Worm (Caenorhabditis elegans) whole organism, young adult: ENCODE results near the gene ZC53.2.

ENCODE experiments used
- B0019.2 ChIP-seq: fragments of 200-800 bp; sonication (Bioruptor generic); conservative IDR thresholded peaks from 2 replicates; pipeline ENCODE4 v1.3.6; 2022; ENCODE audit warnings: missing genetic modification reagents, missing genetic modification characterization, missing compliant biosample characterization
- B0261.1 ChIP-seq: sonication (generic microtip); optimal IDR thresholded peaks from 2 replicates; lab custom pipeline; 2016; ENCODE audit warnings: mild to moderate bottlenecking, missing genetic modification characterization, moderate library complexity, missing compliant biosample characterization
- C17E4.6 ChIP-seq: fragments of 200-800 bp; sonication (Bioruptor generic); IDR thresholded peaks from 2 replicates; pipeline ENCODE4 v1.3.6; 2022; ENCODE audit warnings: missing genetic modification reagents, missing genetic modification characterization, missing compliant biosample characterization
- F22D6.2 ChIP-seq: sonication (generic microtip); optimal IDR thresholded peaks from 2 replicates; lab custom pipeline; 2016; ENCODE audit warnings: mild to moderate bottlenecking, missing genetic modification characterization, missing compliant biosample characterization
- F33H1.4 ChIP-seq: fragments of 200-800 bp; sonication (Bioruptor generic); IDR thresholded peaks from 2 replicates; pipeline ENCODE4 v1.3.6; 2022; ENCODE audit warnings: missing genetic modification reagents, missing genetic modification characterization, missing compliant biosample characterization
- F39B2.1 ChIP-seq: fragments of 200-800 bp; sonication (Bioruptor generic); IDR thresholded peaks from 2 replicates; pipeline ENCODE4 v1.3.6; 2022; ENCODE audit warnings: missing genetic modification reagents, missing genetic modification characterization, missing compliant biosample characterization
- F57A8.1 ChIP-seq: fragments of 200-800 bp; sonication (Bioruptor generic); optimal IDR thresholded peaks from 2 replicates; lab custom pipeline; 2018; ENCODE audit warnings: mild to moderate bottlenecking, missing genetic modification characterization, moderate library complexity, missing compliant biosample characterization
- F57C9.4 ChIP-seq: sonication (generic microtip); optimal IDR thresholded peaks from 2 replicates; lab custom pipeline; 2017; ENCODE audit warnings: mild to moderate bottlenecking, missing genetic modification characterization, missing compliant biosample characterization
- T07F8.4 ChIP-seq: sonication (generic microtip); optimal IDR thresholded peaks from 2 replicates; lab custom pipeline; 2016; ENCODE audit warnings: mild to moderate bottlenecking, missing genetic modification characterization, moderate library complexity, missing compliant biosample characterization
- Y53F4B.3 ChIP-seq: fragments of 200-800 bp; sonication (Bioruptor generic); IDR thresholded peaks from 2 replicates; pipeline ENCODE4 v1.3.6; 2022; ENCODE audit warnings: missing genetic modification reagents, missing genetic modification characterization, missing compliant biosample characterization
- Y56A3A.18 ChIP-seq: fragments of 200-800 bp; sonication (Bioruptor generic); IDR thresholded peaks from 2 replicates; pipeline ENCODE4 v1.3.6; 2022; ENCODE audit warnings: missing genetic modification reagents, missing genetic modification characterization, missing compliant biosample characterization
- Y95B8A.8 ChIP-seq: fragments of 200-800 bp; sonication (Bioruptor generic); IDR thresholded peaks from 2 replicates; pipeline ENCODE4 v1.3.6; 2022; ENCODE audit warnings: missing genetic modification reagents, missing genetic modification characterization, missing compliant biosample characterization
- ZK185.1 ChIP-seq: sonication (generic microtip); optimal IDR thresholded peaks from 2 replicates; lab custom pipeline; 2016; ENCODE audit warnings: mild to moderate bottlenecking, missing genetic modification characterization, missing compliant biosample characterization; ENCODE audit not compliant: poor library complexity, severe bottlenecking
- akir-1 ChIP-seq: fragments of 200-800 bp; sonication (Bioruptor generic); optimal IDR thresholded peaks from 2 replicates; lab custom pipeline; 2018; ENCODE audit warnings: mild to moderate bottlenecking, missing genetic modification characterization, moderate library complexity, missing compliant biosample characterization
- ama-1 ChIP-seq, 3 experiments: fragments of 150-350 bp in 1 of 3; sonication (generic microtip) in 2 of 3; optimal IDR thresholded peaks; 2 replicates each; lab custom pipeline; 2014 to 2018; ENCODE audit warnings: missing biosample characterization in 2 of 3, missing genetic modification characterization in 2 of 3, missing genetic modification reagents in 2 of 3
- aptf-3 ChIP-seq: fragments of 200-800 bp; sonication (Bioruptor generic); IDR thresholded peaks from 2 replicates; pipeline ENCODE4 v1.3.6; 2022; ENCODE audit warnings: missing genetic modification characterization, missing compliant biosample characterization
- ceh-100 ChIP-seq: fragments of 200-800 bp; sonication (Bioruptor generic); IDR thresholded peaks from 2 replicates; pipeline ENCODE4 v1.3.6; 2022; ENCODE audit warnings: missing genetic modification reagents, missing genetic modification characterization, missing compliant biosample characterization
- efl-1 ChIP-seq: fragments of 150-350 bp; optimal IDR thresholded peaks from 2 replicates; lab custom pipeline; 2014; ENCODE audit warnings: missing biosample characterization, missing genetic modification reagents, missing genetic modification characterization
- egl-18 ChIP-seq: fragments of 200-800 bp; sonication (Bioruptor generic); IDR thresholded peaks from 2 replicates; pipeline ENCODE4 v1.3.6; 2022; ENCODE audit warnings: missing genetic modification reagents, missing genetic modification characterization, missing compliant biosample characterization
- fkh-3 ChIP-seq: sonication (generic microtip); optimal IDR thresholded peaks from 2 replicates; lab custom pipeline; 2016; ENCODE audit warnings: mild to moderate bottlenecking, missing genetic modification characterization, missing compliant biosample characterization
- gei-17 ChIP-seq: fragments of 200-800 bp; sonication (Bioruptor generic); optimal IDR thresholded peaks from 2 replicates; lab custom pipeline; 2018; ENCODE audit warnings: mild to moderate bottlenecking, missing genetic modification characterization, missing compliant biosample characterization
- him-1 ChIP-seq: sonication (generic microtip); optimal IDR thresholded peaks from 2 replicates; lab custom pipeline; 2016; ENCODE audit warnings: missing genotype, missing genetic modification reagents, missing genetic modification characterization, missing compliant biosample characterization
- hlh-26 ChIP-seq: fragments of 200-800 bp; sonication (Bioruptor generic); conservative IDR thresholded peaks from 2 replicates; pipeline ENCODE4 v1.3.6; 2022; ENCODE audit warnings: missing genetic modification reagents, missing genetic modification characterization, missing compliant biosample characterization
- hmg-20 ChIP-seq: fragments of 200-800 bp; sonication (Bioruptor generic); IDR thresholded peaks from 2 replicates; pipeline ENCODE4 v1.3.6; 2022; ENCODE audit warnings: missing genetic modification reagents, missing genetic modification characterization, missing compliant biosample characterization
- hrde-1 ChIP-seq: sonication (generic microtip); optimal IDR thresholded peaks from 2 replicates; lab custom pipeline; 2016; ENCODE audit warnings: missing genetic modification characterization, mild to moderate bottlenecking, missing compliant biosample characterization, moderate library complexity, missing genotype, missing genetic modification reagents, borderline replicate concordance
- let-526 ChIP-seq: fragments of 200-800 bp; sonication (Bioruptor generic); IDR thresholded peaks from 2 replicates; pipeline ENCODE4 v1.3.6; 2022; ENCODE audit warnings: missing genetic modification reagents, missing genetic modification characterization, missing compliant biosample characterization
- lin-40 ChIP-seq: sonication (generic microtip); optimal IDR thresholded peaks from 2 replicates; lab custom pipeline; 2016; ENCODE audit warnings: missing genetic modification characterization, mild to moderate bottlenecking, missing compliant biosample characterization, missing genotype, missing genetic modification reagents
- lin-54 ChIP-seq: fragments of 200-800 bp; sonication (Bioruptor generic); optimal IDR thresholded peaks from 2 replicates; lab custom pipeline; 2018; ENCODE audit warnings: mild to moderate bottlenecking, missing genetic modification characterization, missing compliant biosample characterization
- lsl-1 ChIP-seq: fragments of 200-800 bp; sonication (Bioruptor generic); optimal IDR thresholded peaks from 2 replicates; lab custom pipeline; 2018; ENCODE audit warnings: mild to moderate bottlenecking, missing genetic modification characterization, moderate library complexity, missing compliant biosample characterization
- madf-10 ChIP-seq: sonication (generic microtip); optimal IDR thresholded peaks from 2 replicates; lab custom pipeline; 2016; ENCODE audit warnings: mild to moderate bottlenecking, missing genetic modification characterization, missing compliant biosample characterization
- mcd-1 ChIP-seq: fragments of 200-800 bp; sonication (Bioruptor generic); IDR thresholded peaks from 2 replicates; pipeline ENCODE4 v1.3.6; 2022; ENCODE audit warnings: missing genetic modification reagents, missing genetic modification characterization, missing compliant biosample characterization
- mes-4 ChIP-seq: sonication (generic microtip); optimal IDR thresholded peaks from 2 replicates; lab custom pipeline; 2016; ENCODE audit warnings: missing genotype, missing genetic modification characterization, missing compliant biosample characterization
- mxl-1 ChIP-seq: sonication (generic microtip); optimal IDR thresholded peaks from 2 replicates; lab custom pipeline; 2016; ENCODE audit warnings: missing genetic modification characterization, missing compliant biosample characterization
- nhr-120 ChIP-seq: fragments of 200-800 bp; sonication (Bioruptor generic); IDR thresholded peaks from 2 replicates; pipeline ENCODE4 v1.3.6; 2022; ENCODE audit warnings: missing genetic modification characterization, missing compliant biosample characterization
- nhr-179 ChIP-seq: sonication (generic microtip); optimal IDR thresholded peaks from 2 replicates; lab custom pipeline; 2016; ENCODE audit warnings: mild to moderate bottlenecking, missing genetic modification characterization, missing compliant biosample characterization
- nhr-27 ChIP-seq: fragments of 200-800 bp; sonication (Bioruptor generic); optimal IDR thresholded peaks from 2 replicates; lab custom pipeline; 2018; ENCODE audit warnings: mild to moderate bottlenecking, missing genetic modification characterization, moderate library complexity, missing compliant biosample characterization
- pbrm-1 ChIP-seq: fragments of 200-800 bp; sonication (Bioruptor generic); IDR thresholded peaks from 2 replicates; pipeline ENCODE4 v1.3.6; 2022; ENCODE audit warnings: missing genetic modification reagents, missing genetic modification characterization, missing compliant biosample characterization
- pha-4 ChIP-seq: fragments of 150-350 bp; sonication (generic microtip); optimal IDR thresholded peaks from 2 replicates; lab custom pipeline; 2014; ENCODE audit warnings: missing biosample characterization, missing genetic modification reagents, missing genetic modification characterization
- sea-2 ChIP-seq: fragments of 200-800 bp; sonication (Bioruptor generic); IDR thresholded peaks from 2 replicates; pipeline ENCODE4 v1.3.6; 2022; ENCODE audit warnings: missing genetic modification characterization, missing compliant biosample characterization
- somi-1 ChIP-seq: fragments of 200-800 bp; sonication (Bioruptor generic); optimal IDR thresholded peaks from 2 replicates; lab custom pipeline; 2018; ENCODE audit warnings: mild to moderate bottlenecking, missing genetic modification characterization, missing compliant biosample characterization
- sptf-2 ChIP-seq: fragments of 200-800 bp; sonication (Bioruptor generic); optimal IDR thresholded peaks from 2 replicates; lab custom pipeline; 2018; ENCODE audit warnings: mild to moderate bottlenecking, missing genetic modification characterization, missing compliant biosample characterization
- tbx-9 ChIP-seq: sonication (generic microtip); optimal IDR thresholded peaks from 2 replicates; lab custom pipeline; 2016; ENCODE audit warnings: borderline replicate concordance, missing genetic modification characterization, inconsistent platforms, missing compliant biosample characterization
- zfh-2 ChIP-seq: fragments of 200-800 bp; sonication (Bioruptor generic); conservative IDR thresholded peaks from 2 replicates; pipeline ENCODE4 v1.3.6; 2022; ENCODE audit warnings: missing genetic modification reagents, missing genetic modification characterization, missing compliant biosample characterization
- ztf-22 ChIP-seq: fragments of 200-800 bp; sonication (Bioruptor generic); optimal IDR thresholded peaks from 2 replicates; lab custom pipeline; 2018; ENCODE audit warnings: mild to moderate bottlenecking, missing genetic modification characterization, moderate library complexity, missing compliant biosample characterization
- ztf-26 ChIP-seq: sonication (generic microtip); optimal IDR thresholded peaks from 2 replicates; lab custom pipeline; 2017; ENCODE audit warnings: missing genetic modification characterization, missing compliant biosample characterization
- ztf-28 ChIP-seq: fragments of 200-800 bp; sonication (Bioruptor generic); IDR thresholded peaks from 2 replicates; pipeline ENCODE4 v1.3.6; 2022; ENCODE audit warnings: missing genetic modification reagents, missing genetic modification characterization, missing compliant biosample characterization

ZC53.2 gene

DNA sequence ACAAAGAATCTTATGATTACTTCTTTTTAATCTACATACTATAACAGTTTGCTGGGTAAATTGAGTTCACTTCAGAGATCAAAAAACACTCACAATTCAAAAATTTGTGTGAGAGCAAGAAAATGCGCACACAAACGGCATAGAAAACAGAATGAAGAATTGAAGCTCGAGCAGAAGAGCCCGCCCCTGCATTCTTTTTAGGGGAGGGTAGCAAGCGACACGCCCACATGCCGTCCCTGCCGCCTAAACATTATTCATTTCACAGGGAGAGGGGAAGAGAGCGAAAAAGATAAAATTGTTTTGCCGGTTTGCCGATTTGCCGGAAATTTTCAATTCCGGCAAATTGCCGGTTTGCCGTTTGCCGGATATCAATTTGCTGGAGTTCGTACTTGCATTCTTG is 14.7 kb downstream of the ZC53.2 start (continued):
- TF ChIP-seq ceh-100 (peak; percentile 47; the same call in 1 of the 2 replicates), hmg-20 (peak; percentile 89), hrde-1 (tag; lab: Kevin White, UChicago) (no peak), Y53F4B.3 (GFP tag; lab: Robert Waterston, UW) (no peak), mes-4 (tag; lab: Kevin White, UChicago) (no peak), fkh-3 (tag; lab: Kevin White, UChicago) (no peak), mxl-1 (no peak), F39B2.1 (GFP tag; lab: Robert Waterston, UW) (no peak), ZK185.1 (tag; lab: Kevin White, UChicago) (no peak), akir-1 (no peak), lin-40 (tag; lab: Kevin White, UChicago) (peak; percentile 97), F57A8.1 (GFP tag; lab: Kevin White, UChicago) (no peak), F57C9.4 (tag; lab: Kevin White, UChicago) (no peak), Y95B8A.8 (GFP tag; lab: Robert Waterston, UW) (0 out of 2 replicates have a peak, but pooled peaks have one; percentile 32), B0261.1 (tag; lab: Kevin White, UChicago) (peak; percentile 52), madf-10 (peak; percentile 58), him-1 (no peak), sea-2 (GFP tag; lab: Robert Waterston, UW) (peak; percentile 66; the same call in 1 of the 2 replicates), efl-1 (no peak), F22D6.2 (peak; percentile 32), sptf-2 (no peak), let-526 (GFP tag; lab: Robert Waterston, UW) (0 out of 2 replicates have a peak, but pooled peaks have one; percentile 27), nhr-179 (tag; lab: Kevin White, UChicago) (no peak), pha-4 (no peak), hlh-26 (GFP tag; lab: Robert Waterston, UW) (no peak), nhr-27 (tag; lab: Kevin White, UChicago) (no peak), pbrm-1 (GFP tag; lab: Robert Waterston, UW) (peak; percentile 80; the same call in 1 of the 2 replicates), aptf-3 (GFP tag; lab: Robert Waterston, UW) (0 out of 2 replicates have a peak, but pooled peaks have one; percentile 14), T07F8.4 (no peak), tbx-9 (tag; lab: Kevin White, UChicago) (no peak), B0019.2 (GFP tag; lab: Robert Waterston, UW) (no peak), mcd-1 (GFP tag; lab: Robert Waterston, UW) (peak; percentile 80), C17E4.6 (GFP tag; lab: Robert Waterston, UW) (0 out of 2 replicates have a peak, but pooled peaks have one; percentile 35), ztf-26 (tag; lab: Kevin White, UChicago) (peak; percentile 95), nhr-120 (GFP tag; lab: Robert Waterston, UW) (no peak), Y56A3A.18 (GFP tag; lab: Robert Waterston, UW) (peak; percentile 96), lin-54 (GFP tag; lab: Kevin White, UChicago) (peak; percentile 63), F33H1.4 (GFP tag; lab: Robert Waterston, UW) (no peak), egl-18 (GFP tag; lab: Robert Waterston, UW) (0 out of 2 replicates have a peak, but pooled peaks have one; percentile 65), zfh-2 (GFP tag; lab: Robert Waterston, UW) (no peak; the same call in 1 of the 2 replicates), ztf-22 (GFP tag; lab: Kevin White, UChicago) (no peak), ama-1 (optimal IDR thresholded peaks at IDR 0.05; lab: Kevin White, UChicago) (no peak), ama-1 (GFP tag; optimal IDR thresholded peaks at IDR 0.05; lab: Kevin White, UChicago) (no peak), somi-1 (GFP tag; lab: Kevin White, UChicago) (peak; percentile 19), lsl-1 (GFP tag; lab: Kevin White, UChicago) (no peak), ztf-28 (GFP tag; lab: Robert Waterston, UW) (no peak), gei-17 (GFP tag; lab: Kevin White, UChicago) (peak; percentile 95)
